Worm (Caenorhabditis elegans) whole organism, L4 larva: ENCODE results near the gene dmsr-10.
A peak's percentile ranks its signal among the peaks of the same experiment; 100 is the strongest.

Source experiments
- F10B5.3 ChIP-seq: sonication (generic microtip); optimal IDR thresholded peaks from 2 replicates; lab custom pipeline; 2016; ENCODE audit warnings: mild to moderate bottlenecking, missing genetic modification characterization, missing compliant biosample characterization
- ZK546.5 ChIP-seq, 2 experiments: sonication (generic microtip); optimal IDR thresholded peaks; 2 replicates each; lab custom pipeline; 2017; ENCODE audit warnings: missing biosample characterization in 2 of 2, missing genetic modification characterization in 2 of 2
- ceh-82 ChIP-seq: sonication (generic microtip); optimal IDR thresholded peaks from 2 replicates; lab custom pipeline; 2017; ENCODE audit warnings: missing biosample characterization, missing genetic modification characterization
- dve-1 ChIP-seq: sonication (generic microtip); optimal IDR thresholded peaks from 2 replicates; lab custom pipeline; 2017; ENCODE audit warnings: antibody characterized with exemption, mild to moderate bottlenecking, missing genetic modification characterization, missing compliant biosample characterization; ENCODE audit not compliant: insufficient read depth
- jun-1 ChIP-seq: fragments of 150-350 bp; optimal IDR thresholded peaks from 2 replicates; lab custom pipeline; 2014; ENCODE audit warnings: missing biosample characterization, missing genetic modification reagents, missing genetic modification characterization
- lin-13 ChIP-seq: fragments of 150-350 bp; optimal IDR thresholded peaks from 2 replicates; lab custom pipeline; 2014; ENCODE audit warnings: missing biosample characterization, missing genetic modification reagents, missing genetic modification characterization
- lin-39 ChIP-seq: fragments of 150-350 bp; optimal IDR thresholded peaks from 2 replicates; lab custom pipeline; 2014; ENCODE audit warnings: missing biosample characterization, missing genetic modification reagents, missing genetic modification characterization
- mes-2 ChIP-seq: sonication (generic microtip); optimal IDR thresholded peaks from 2 replicates; lab custom pipeline; 2016; ENCODE audit warnings: missing genotype, mild to moderate bottlenecking, missing genetic modification characterization, missing compliant biosample characterization; ENCODE audit not compliant: poor library complexity, severe bottlenecking
- nhr-10 ChIP-seq: fragments of 150-350 bp; optimal IDR thresholded peaks from 2 replicates; lab custom pipeline; 2014; ENCODE audit warnings: missing biosample characterization, missing genetic modification characterization
- nhr-11 ChIP-seq: fragments of 150-350 bp; optimal IDR thresholded peaks from 2 replicates; lab custom pipeline; 2014; ENCODE audit warnings: missing biosample characterization, missing genetic modification characterization
- unc-62 ChIP-seq, 3 experiments: fragments of 150-350 bp in 1 of 3; sonication (generic microtip); optimal IDR thresholded peaks in 2 of 3; peaks in 1 of 3; 1 replicate in 1 of 3; 2 replicates in 2 of 3; lab custom pipeline; 2014 to 2017; ENCODE audit warnings: missing biosample characterization in 3 of 3, missing genetic modification characterization in 3 of 3, missing genetic modification reagents in 3 of 3, missing genotype in 1 of 3
- ztf-11 ChIP-seq: fragments of 150-350 bp; optimal IDR thresholded peaks from 2 replicates; lab custom pipeline; 2014; ENCODE audit warnings: missing biosample characterization, missing genetic modification characterization

DNA sequence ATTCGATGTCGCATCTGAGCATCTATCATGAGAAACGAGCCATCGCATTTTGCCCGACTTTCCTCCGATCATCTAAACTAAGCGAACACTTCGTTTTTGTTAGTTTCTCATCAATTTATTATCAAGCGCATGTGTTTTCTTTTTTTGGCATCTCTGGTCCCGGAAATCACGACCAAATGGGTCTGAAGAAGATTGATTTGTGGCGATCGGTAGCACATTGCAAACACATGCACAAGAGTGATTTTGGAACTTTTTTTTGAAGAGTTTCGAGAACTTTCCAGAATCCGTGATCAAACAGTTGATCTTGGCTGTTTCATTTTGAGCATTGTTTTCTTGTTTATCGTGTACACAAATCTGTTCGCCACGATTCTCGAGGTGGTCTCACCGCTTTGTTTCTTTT, 48.5 kb downstream of the dmsr-10 start:
- TF ChIP-seq ztf-11 (tag; lab: Kevin White, UChicago) (no peak), nhr-10 (tag; lab: Kevin White, UChicago) (no peak), F10B5.3 (no peak), nhr-11 (tag; lab: Kevin White, UChicago) (no peak), unc-62 (GFP tag; optimal IDR thresholded peaks at IDR 0.05 in 1 of 2; lab: Kevin White, UChicago) (peak in 1 of 2 experiments; percentile 81), unc-62 (tag; optimal IDR thresholded peaks at IDR 0.05; lab: Kevin White, UChicago) (no peak), ZK546.5 (tag; optimal IDR thresholded peaks at IDR 0.05; lab: Kevin White, UChicago) (no peak), lin-39 (no peak), ceh-82 (tag; lab: Kevin White, UChicago) (no peak), mes-2 (tag; lab: Kevin White, UChicago) (no peak), jun-1 (tag; lab: Kevin White, UChicago) (no peak), lin-13 (GFP tag; lab: Kevin White, UChicago) (no peak), dve-1 (tag; lab: Kevin White, UChicago) (no peak)
